Worm (Caenorhabditis elegans) whole organism, L2 larva: ENCODE results near the gene mcm-3.

Source experiments
- C34F6.9 ChIP-seq: fragments of 150-350 bp; optimal IDR thresholded peaks from 2 replicates; lab custom pipeline; 2014; ENCODE audit warnings: missing biosample characterization, missing genetic modification characterization
- F13H6.1 ChIP-seq: sonication (generic microtip); optimal IDR thresholded peaks from 2 replicates; lab custom pipeline; 2016; ENCODE audit warnings: missing genetic modification characterization, missing compliant biosample characterization
- R02D3.7 ChIP-seq: fragments of 150-350 bp; optimal IDR thresholded peaks from 2 replicates; lab custom pipeline; 2014; ENCODE audit warnings: missing biosample characterization, missing genetic modification characterization
- Y55F3AM.14 ChIP-seq: fragments of 200-800 bp; sonication (Bioruptor generic); optimal IDR thresholded peaks from 2 replicates; lab custom pipeline; 2018; ENCODE audit warnings: mild to moderate bottlenecking, missing genetic modification characterization, missing compliant biosample characterization
- ZK546.5 ChIP-seq: sonication (generic microtip); optimal IDR thresholded peaks from 2 replicates; lab custom pipeline; 2017; ENCODE audit warnings: missing biosample characterization, missing genetic modification characterization
- alr-1 ChIP-seq: fragments of 150-350 bp; optimal IDR thresholded peaks from 2 replicates; lab custom pipeline; 2014; ENCODE audit warnings: missing biosample characterization, missing genetic modification characterization
- aly-2 ChIP-seq: fragments of 150-350 bp; optimal IDR thresholded peaks from 2 replicates; lab custom pipeline; 2014; ENCODE audit warnings: missing biosample characterization, missing genetic modification characterization
- ama-1 ChIP-seq: fragments of 150-350 bp; optimal IDR thresholded peaks from 2 replicates; lab custom pipeline; 2018; ENCODE audit warnings: inconsistent platforms
- blmp-1 ChIP-seq: sonication (generic microtip); optimal IDR thresholded peaks from 2 replicates; lab custom pipeline; 2017; ENCODE audit warnings: missing genetic modification characterization, mild to moderate bottlenecking, missing compliant biosample characterization, antibody characterized with exemption, moderate library complexity; ENCODE audit not compliant: insufficient read depth
- ceh-16 ChIP-seq: fragments of 150-350 bp; optimal IDR thresholded peaks from 2 replicates; lab custom pipeline; 2014; ENCODE audit warnings: missing biosample characterization, missing genetic modification characterization
- ceh-82 ChIP-seq: fragments of 150-350 bp; optimal IDR thresholded peaks from 2 replicates; lab custom pipeline; 2014; ENCODE audit warnings: missing biosample characterization, missing genetic modification characterization
- crh-2 ChIP-seq: sonication (generic microtip); optimal IDR thresholded peaks from 2 replicates; lab custom pipeline; 2017; ENCODE audit warnings: missing biosample characterization, missing genetic modification characterization
- dmd-4 ChIP-seq: sonication (generic microtip); optimal IDR thresholded peaks from 2 replicates; lab custom pipeline; 2017; ENCODE audit warnings: missing biosample characterization, missing genetic modification characterization
- egl-27 ChIP-seq: sonication (generic microtip); optimal IDR thresholded peaks from 3 replicates; lab custom pipeline; 2017; ENCODE audit warnings: missing biosample characterization, missing genetic modification reagents, missing genetic modification characterization
- elt-1 ChIP-seq: fragments of 150-350 bp; optimal IDR thresholded peaks from 2 replicates; lab custom pipeline; 2014; ENCODE audit warnings: missing biosample characterization, missing genetic modification characterization
- elt-3 ChIP-seq: sonication (generic microtip); optimal IDR thresholded peaks from 2 replicates; lab custom pipeline; 2017; ENCODE audit warnings: missing biosample characterization, missing genetic modification characterization
- fos-1 ChIP-seq: fragments of 150-350 bp; optimal IDR thresholded peaks from 2 replicates; lab custom pipeline; 2014; ENCODE audit warnings: missing biosample characterization, missing genetic modification characterization
- gmeb-1 ChIP-seq: fragments of 150-350 bp; optimal IDR thresholded peaks from 2 replicates; lab custom pipeline; 2014; ENCODE audit warnings: missing biosample characterization, missing genetic modification characterization
- lin-11 ChIP-seq: fragments of 150-350 bp; sonication (generic microtip); optimal IDR thresholded peaks from 2 replicates; lab custom pipeline; 2014; ENCODE audit warnings: missing biosample characterization, missing genetic modification characterization, inconsistent platforms, mixed read lengths
- lin-13 ChIP-seq: fragments of 150-350 bp; optimal IDR thresholded peaks from 2 replicates; lab custom pipeline; 2014; ENCODE audit warnings: missing biosample characterization, missing genetic modification reagents, missing genetic modification characterization
- lin-39 ChIP-seq: fragments of 150-350 bp; optimal IDR thresholded peaks from 2 replicates; lab custom pipeline; 2014; ENCODE audit warnings: missing biosample characterization, missing genetic modification reagents, missing genetic modification characterization
- lsy-2 ChIP-seq, 2 experiments: fragments of 150-350 bp in 1 of 2; sonication (generic microtip) in 1 of 2; optimal IDR thresholded peaks; 2 replicates each; lab custom pipeline; 2014 to 2017; ENCODE audit warnings: missing biosample characterization in 2 of 2, missing genetic modification characterization in 2 of 2
- mab-5 ChIP-seq: fragments of 150-350 bp; optimal IDR thresholded peaks from 2 replicates; lab custom pipeline; 2014; ENCODE audit warnings: missing biosample characterization, missing genetic modification characterization
- mbf-1 ChIP-seq: sonication (generic microtip); optimal IDR thresholded peaks from 2 replicates; lab custom pipeline; 2017; ENCODE audit warnings: missing biosample characterization, missing genetic modification characterization
- mdl-1 ChIP-seq, 2 experiments: fragments of 150-350 bp in 1 of 2; sonication (generic microtip) in 1 of 2; optimal IDR thresholded peaks; 2 replicates each; lab custom pipeline; 2017; ENCODE audit warnings: missing biosample characterization in 2 of 2, missing genetic modification characterization in 2 of 2
- nhr-10 ChIP-seq: sonication (generic microtip); optimal IDR thresholded peaks from 2 replicates; lab custom pipeline; 2017; ENCODE audit warnings: missing biosample characterization, missing genetic modification characterization
- nhr-11 ChIP-seq: fragments of 150-350 bp; optimal IDR thresholded peaks from 2 replicates; lab custom pipeline; 2014; ENCODE audit warnings: missing biosample characterization, missing genetic modification characterization
- nhr-12 ChIP-seq: fragments of 150-350 bp; optimal IDR thresholded peaks from 2 replicates; lab custom pipeline; 2014; ENCODE audit warnings: missing biosample characterization, missing genetic modification characterization
- nhr-129 ChIP-seq: fragments of 150-350 bp; optimal IDR thresholded peaks from 2 replicates; lab custom pipeline; 2014; ENCODE audit warnings: missing biosample characterization, missing genetic modification characterization
- nhr-21 ChIP-seq: fragments of 150-350 bp; optimal IDR thresholded peaks from 2 replicates; lab custom pipeline; 2014; ENCODE audit warnings: missing biosample characterization, missing genetic modification characterization
- nhr-23 ChIP-seq: fragments of 150-350 bp; optimal IDR thresholded peaks from 2 replicates; lab custom pipeline; 2014; ENCODE audit warnings: missing biosample characterization, missing genetic modification reagents, missing genetic modification characterization
- nhr-237 ChIP-seq: fragments of 150-350 bp; optimal IDR thresholded peaks from 2 replicates; lab custom pipeline; 2014; ENCODE audit warnings: missing biosample characterization, missing genetic modification characterization
- nhr-25 ChIP-seq: fragments of 150-350 bp; sonication (generic microtip); optimal IDR thresholded peaks from 3 replicates; lab custom pipeline; 2014; ENCODE audit warnings: missing biosample characterization, missing genetic modification characterization
- nhr-6 ChIP-seq: fragments of 150-350 bp; optimal IDR thresholded peaks from 2 replicates; lab custom pipeline; 2014; ENCODE audit warnings: missing biosample characterization, missing genetic modification characterization
- nhr-77 ChIP-seq: fragments of 150-350 bp; optimal IDR thresholded peaks from 2 replicates; lab custom pipeline; 2014; ENCODE audit warnings: missing biosample characterization, missing genetic modification characterization
- peb-1 ChIP-seq: fragments of 150-350 bp; optimal IDR thresholded peaks from 2 replicates; lab custom pipeline; 2014; ENCODE audit warnings: missing biosample characterization, missing genetic modification characterization
- sem-4 ChIP-seq: fragments of 150-350 bp; optimal IDR thresholded peaks from 2 replicates; lab custom pipeline; 2014; ENCODE audit warnings: missing biosample characterization, missing genetic modification reagents, missing genetic modification characterization
- skn-1 ChIP-seq: sonication (generic microtip); optimal IDR thresholded peaks from 2 replicates; lab custom pipeline; 2017; ENCODE audit warnings: missing biosample characterization, missing genetic modification characterization
- sma-3 ChIP-seq: sonication (generic microtip); optimal IDR thresholded peaks from 2 replicates; lab custom pipeline; 2016; ENCODE audit warnings: missing genetic modification reagents, missing genetic modification characterization, missing compliant biosample characterization
- sma-9 ChIP-seq, 2 experiments: fragments of 150-350 bp in 1 of 2; sonication (generic microtip) in 1 of 2; optimal IDR thresholded peaks; 2 replicates each; lab custom pipeline; 2014 to 2016; ENCODE audit warnings: missing genetic modification characterization in 2 of 2, mild to moderate bottlenecking in 1 of 2, missing biosample characterization in 1 of 2, missing compliant biosample characterization in 1 of 2, missing genetic modification reagents in 1 of 2, moderate library complexity in 1 of 2
- snpc-4 ChIP-seq: fragments of 150-350 bp; optimal IDR thresholded peaks from 2 replicates; lab custom pipeline; 2014; ENCODE audit warnings: missing biosample characterization, missing genetic modification characterization
- unc-39 ChIP-seq: fragments of 150-350 bp; optimal IDR thresholded peaks from 2 replicates; lab custom pipeline; 2014; ENCODE audit warnings: missing biosample characterization, missing genetic modification characterization
- unc-55 ChIP-seq: fragments of 150-350 bp; sonication (generic microtip); optimal IDR thresholded peaks from 3 replicates; lab custom pipeline; 2014; ENCODE audit warnings: missing biosample characterization, missing genetic modification reagents, missing genetic modification characterization
- unc-62 ChIP-seq: fragments of 150-350 bp; optimal IDR thresholded peaks from 2 replicates; lab custom pipeline; 2014; ENCODE audit warnings: missing biosample characterization, missing genetic modification reagents, missing genetic modification characterization
- zag-1 ChIP-seq: fragments of 150-350 bp; optimal IDR thresholded peaks from 2 replicates; lab custom pipeline; 2014; ENCODE audit warnings: missing biosample characterization, missing genetic modification characterization
- ztf-1 ChIP-seq: fragments of 200-800 bp; sonication (Bioruptor generic); conservative IDR thresholded peaks from 2 replicates; pipeline ENCODE4 v1.3.6; 2022; ENCODE audit warnings: missing genetic modification characterization, missing compliant biosample characterization
- ztf-11 ChIP-seq: sonication (generic microtip); optimal IDR thresholded peaks from 2 replicates; lab custom pipeline; 2017; ENCODE audit warnings: missing biosample characterization, missing genetic modification characterization
- ztf-4 ChIP-seq: fragments of 150-350 bp; optimal IDR thresholded peaks from 2 replicates; lab custom pipeline; 2014; ENCODE audit warnings: missing biosample characterization, missing genetic modification characterization

Gene mcm-3

ce11 chrV:15078560-15078959, 19.2 kb upstream of the mcm-3 start:
- no peak for TF ChIP-seq sma-9 (GFP tag; optimal IDR thresholded peaks at IDR 0.05; lab: Kevin White, UChicago)
- TF ChIP-seq sma-9 (tag; optimal IDR thresholded peaks at IDR 0.05; lab: Kevin White, UChicago), result no peak
- TF ChIP-seq ZK546.5 (tag; lab: Kevin White, UChicago), result no peak
- TF ChIP-seq snpc-4 (tag; lab: Kevin White, UChicago), result no peak
- no peak for TF ChIP-seq sma-3 (GFP tag; lab: Kevin White, UChicago)
- TF ChIP-seq Y55F3AM.14 (GFP tag; lab: Kevin White, UChicago), result no peak
- TF ChIP-seq skn-1 (tag; lab: Kevin White, UChicago), result no peak
- no peak for TF ChIP-seq unc-39 (tag; lab: Kevin White, UChicago)
- no peak for TF ChIP-seq alr-1 (tag; lab: Kevin White, UChicago)
- TF ChIP-seq nhr-23, result no peak
- TF ChIP-seq, all 48 proteins: peak for 0

- TF ChIP-seq mbf-1 (tag; lab: Kevin White, UChicago), result no peak
- TF ChIP-seq dmd-4 (tag; lab: Kevin White, UChicago), result no peak
- TF ChIP-seq lin-13 (GFP tag; lab: Kevin White, UChicago), result no peak
- no peak for TF ChIP-seq elt-1 (tag; lab: Kevin White, UChicago)
- no peak for TF ChIP-seq ceh-82 (tag; lab: Kevin White, UChicago)
- TF ChIP-seq nhr-21 (tag; lab: Kevin White, UChicago), result no peak
- no peak for TF ChIP-seq fos-1 (tag; lab: Kevin White, UChicago)
- TF ChIP-seq crh-2 (tag; lab: Kevin White, UChicago), result peak; percentile 32
- no peak for TF ChIP-seq ama-1 (lab: Kevin White, UChicago)
- no peak for TF ChIP-seq ztf-1
- peak; percentile 82 for TF ChIP-seq unc-55 (GFP tag; lab: Kevin White, UChicago)
- no peak for TF ChIP-seq lin-11 (tag; lab: Kevin White, UChicago)
- TF ChIP-seq ztf-4 (tag; lab: Kevin White, UChicago), result no peak
- TF ChIP-seq unc-62 (GFP tag; lab: Kevin White, UChicago), result no peak
- no peak for TF ChIP-seq nhr-25 (tag; lab: Kevin White, UChicago)
- peak; percentile 52 for TF ChIP-seq nhr-129 (tag; lab: Kevin White, UChicago)
- no peak for TF ChIP-seq lin-39
- TF ChIP-seq C34F6.9 (tag; lab: Kevin White, UChicago), result peak; percentile 62
- no peak for TF ChIP-seq nhr-10 (tag; lab: Kevin White, UChicago)
- TF ChIP-seq F13H6.1 (tag; lab: Kevin White, UChicago), result no peak
- no peak for TF ChIP-seq skn-1 (tag; lab: Kevin White, UChicago)
- TF ChIP-seq mdl-1 (tag; optimal IDR thresholded peaks at IDR 0.05; lab: Kevin White, UChicago), result no peak
- TF ChIP-seq nhr-77 (tag; lab: Kevin White, UChicago), result no peak
- TF ChIP-seq sma-3 (GFP tag; lab: Kevin White, UChicago), result no peak
- no peak for TF ChIP-seq snpc-4 (tag; lab: Kevin White, UChicago)
- no peak for TF ChIP-seq ztf-11
- TF ChIP-seq nhr-237 (tag; lab: Kevin White, UChicago), result no peak
- TF ChIP-seq nhr-12 (tag; lab: Kevin White, UChicago), result no peak
- TF ChIP-seq ceh-16, result no peak
- no peak for TF ChIP-seq elt-3 (tag; lab: Kevin White, UChicago)
- TF ChIP-seq R02D3.7, result no peak
- no peak for TF ChIP-seq ZK546.5 (tag; lab: Kevin White, UChicago)
- TF ChIP-seq zag-1 (tag; lab: Kevin White, UChicago), result peak; percentile 45
- TF ChIP-seq aly-2 (tag; lab: Kevin White, UChicago), result no peak
- no peak for TF ChIP-seq nhr-6
- TF ChIP-seq nhr-23, result no peak
- no peak for TF ChIP-seq alr-1 (tag; lab: Kevin White, UChicago)
- TF ChIP-seq sem-4 (tag; lab: Kevin White, UChicago), result no peak
- TF ChIP-seq nhr-11 (tag; lab: Kevin White, UChicago), result no peak
- TF ChIP-seq unc-39 (tag; lab: Kevin White, UChicago), result no peak
- TF ChIP-seq sma-9 (GFP tag; optimal IDR thresholded peaks at IDR 0.05; lab: Kevin White, UChicago), result peak; percentile 39
- no peak for TF ChIP-seq sma-9 (tag; optimal IDR thresholded peaks at IDR 0.05; lab: Kevin White, UChicago)
- TF ChIP-seq mab-5 (tag; lab: Kevin White, UChicago), result peak; percentile 11
- TF ChIP-seq blmp-1 (tag; lab: Kevin White, UChicago), result no peak
- TF ChIP-seq lsy-2 (tag; optimal IDR thresholded peaks at IDR 0.05; lab: Kevin White, UChicago), result peak in 1 of 2 experiments; percentile 35
- no peak for TF ChIP-seq gmeb-1 (tag; lab: Kevin White, UChicago)
- no peak for TF ChIP-seq Y55F3AM.14 (GFP tag; lab: Kevin White, UChicago)
- no peak for TF ChIP-seq egl-27
- TF ChIP-seq peb-1 (tag; lab: Kevin White, UChicago), result no peak
Measured at ce11 chrV:15074907-15075306, 15.5 kb upstream of the mcm-3 start.
